Worm (Caenorhabditis elegans): ENCODE measurements around the gene Y45G5AM.7.
A peak's percentile ranks its signal among the peaks of the same experiment; 100 is the strongest.

The Y45G5AM.7 gene

ce11 chrV:4151400-4151799 lies 18.6 kb downstream of the Y45G5AM.7 start:
- no peak for TF ChIP-seq lin-39 (tag; optimal IDR thresholded peaks at IDR 0.05)
- no peak for TF ChIP-seq pqm-1 (tag; optimal IDR thresholded peaks at IDR 0.05)
- TF ChIP-seq ceh-32 (tag; optimal IDR thresholded peaks at IDR 0.05; ENCODE audit: poor library complexity), result no peak
- no peak for TF ChIP-seq daf-12 (tag; optimal IDR thresholded peaks at IDR 0.05)
- no peak for TF ChIP-seq zag-1 (tag; optimal IDR thresholded peaks at IDR 0.05)
- TF ChIP-seq unc-39 (tag; optimal IDR thresholded peaks at IDR 0.05), result no peak
- peak; percentile 57 for TF ChIP-seq set-16 (GFP tag; IDR thresholded peaks at IDR 0.05)
- no peak for TF ChIP-seq cey-2 (tag; optimal IDR thresholded peaks at IDR 0.05; ENCODE audit: borderline replicate concordance, insufficient read depth)

DNA sequence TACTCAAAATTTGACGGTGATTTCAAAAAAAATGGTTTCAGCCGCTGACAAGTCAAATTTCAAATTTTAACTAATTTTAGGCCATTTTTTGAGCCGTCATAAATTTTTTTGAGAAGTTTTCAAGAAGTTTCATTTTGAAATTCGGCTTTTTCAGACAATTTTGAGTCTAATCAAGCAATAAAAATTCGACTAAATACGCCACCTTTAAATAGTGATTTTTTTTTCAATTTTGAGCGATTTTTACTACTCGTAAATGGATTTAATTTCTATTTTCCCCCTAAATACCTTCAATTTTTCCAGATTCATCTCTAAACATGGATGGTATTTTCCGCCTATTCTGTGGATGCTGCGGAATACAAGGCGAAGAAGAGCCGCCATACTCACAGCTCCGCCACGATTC lies 25.8 kb downstream of the Y45G5AM.7 start, which contains the start of gene Y45G5AL.1:
Gene Y45G5AL.1 (plus strand): TSS at position 301 of the 400 bp plus-strand sequence.
- TF ChIP-seq ces-1 (GFP tag; optimal IDR thresholded peaks at IDR 0.05) (no peak), D1046.2 (GFP tag; IDR thresholded peaks at IDR 0.05) (no peak), spr-1 (tag; optimal IDR thresholded peaks at IDR 0.05) (no peak), mxl-3 (GFP tag; optimal IDR thresholded peaks at IDR 0.05) (no peak), spr-3 (GFP tag; optimal IDR thresholded peaks at IDR 0.05) (no peak), zip-11 (GFP tag; IDR thresholded peaks at IDR 0.05) (no peak), set-16 (GFP tag; IDR thresholded peaks at IDR 0.05) (no peak), dmd-8 (GFP tag; IDR thresholded peaks at IDR 0.05) (no peak), madf-5 (GFP tag; IDR thresholded peaks at IDR 0.05) (no peak), ceh-82 (tag; optimal IDR thresholded peaks at IDR 0.05) (no peak), T20F7.1 (GFP tag; optimal IDR thresholded peaks at IDR 0.05) (no peak), ztf-11 (tag; optimal IDR thresholded peaks at IDR 0.05) (no peak), nhr-41 (GFP tag; IDR thresholded peaks at IDR 0.05) (no peak), fos-1 (tag; optimal IDR thresholded peaks at IDR 0.05) (no peak), vab-7 (GFP tag; IDR thresholded peaks at IDR 0.05) (no peak), ceh-28 (tag; optimal IDR thresholded peaks at IDR 0.05) (no peak), ZK337.2 (GFP tag; IDR thresholded peaks at IDR 0.05) (no peak)

- TF ChIP-seq lin-29 (GFP tag; IDR thresholded peaks at IDR 0.05) (no peak), gei-8 (GFP tag; optimal IDR thresholded peaks at IDR 0.05) (no peak), lin-1 (GFP tag; IDR thresholded peaks at IDR 0.05) (no peak), mxl-2 (GFP tag; conservative IDR thresholded peaks at IDR 0.05) (no peak), sdz-12 (GFP tag; optimal IDR thresholded peaks at IDR 0.05) (no peak), dpl-1 (GFP tag; optimal IDR thresholded peaks at IDR 0.05) (peak; percentile 68), fkh-10 (GFP tag; optimal IDR thresholded peaks at IDR 0.05) (peak; percentile 18), ztf-7 (tag; optimal IDR thresholded peaks at IDR 0.05) (no peak), nhr-10 (tag; optimal IDR thresholded peaks at IDR 0.05) (no peak), php-3 (GFP tag; IDR thresholded peaks at IDR 0.05) (peak; percentile 63; the same call in 1 of the 2 replicates), mdl-1 (tag; optimal IDR thresholded peaks at IDR 0.05) (peak in 1 of 2 experiments; percentile 51), daf-8 (GFP tag; IDR thresholded peaks at IDR 0.05) (no peak), nhr-111 (GFP tag; optimal IDR thresholded peaks at IDR 0.05) (no peak), madf-9 (GFP tag; conservative IDR thresholded peaks at IDR 0.05) (no peak), hif-1 (tag; optimal IDR thresholded peaks at IDR 0.05) (peak in 1 of 2 experiments; percentile 83), pqm-1 (tag; optimal IDR thresholded peaks at IDR 0.05) (peak; percentile 81), daf-12 (tag; optimal IDR thresholded peaks at IDR 0.05) (no peak), nhr-77 (tag; optimal IDR thresholded peaks at IDR 0.05) (peak; percentile 59), fos-1 (tag; optimal IDR thresholded peaks at IDR 0.05) (no peak), madf-5 (GFP tag; IDR thresholded peaks at IDR 0.05) (no peak), jun-1 (tag; optimal IDR thresholded peaks at IDR 0.05) (no peak), F10B5.3 (tag; optimal IDR thresholded peaks at IDR 0.05) (no peak), snpc-1.2 (GFP tag; IDR thresholded peaks at IDR 0.05) (no peak), lin-39 (tag; optimal IDR thresholded peaks at IDR 0.05) (no peak), aly-2 (tag; optimal IDR thresholded peaks at IDR 0.05) (no peak), ama-1 (optimal IDR thresholded peaks at IDR 0.05) (no peak), ceh-62 (tag; optimal IDR thresholded peaks at IDR 0.05) (no peak), unc-130 (GFP tag; optimal IDR thresholded peaks at IDR 0.05) (no peak), F37D6.2 (tag; optimal IDR thresholded peaks at IDR 0.05) (peak; percentile 17), rbr-2 (tag; optimal IDR thresholded peaks at IDR 0.05) (peak; percentile 75), zfp-2 (tag; optimal IDR thresholded peaks at IDR 0.05) (no peak), nhr-41 (GFP tag; IDR thresholded peaks at IDR 0.05) (no peak)
Observed at ce11 chrV:4143034-4143433, 27.0 kb downstream of the Y45G5AM.7 start.
